Fruit fly (Drosophila melanogaster) S2 (cell line): ENCODE measurements around the gene cac.
A peak's percentile ranks its signal among the peaks of the same experiment; 100 is the strongest.

Experiments
- CG8478 ChIP-seq: fragments of >200 bp; optimal IDR thresholded peaks from 2 replicates; lab custom pipeline; 2018
- CTCF ChIP-seq, 2 experiments: fragments of >200 bp; optimal IDR thresholded peaks; 2 replicates each; lab custom pipeline; 2018

The cac gene

dm6 chrX:11984987-11985386 lies at the start of gene cac:
Gene cac (minus strand): TSS chrX:11985087.
- TF ChIP-seq CTCF (optimal IDR thresholded peaks at IDR 0.05; lab: Kevin White, UChicago) (no peak), CG8478 (lab: Kevin White, UChicago) (no peak)

DNA sequence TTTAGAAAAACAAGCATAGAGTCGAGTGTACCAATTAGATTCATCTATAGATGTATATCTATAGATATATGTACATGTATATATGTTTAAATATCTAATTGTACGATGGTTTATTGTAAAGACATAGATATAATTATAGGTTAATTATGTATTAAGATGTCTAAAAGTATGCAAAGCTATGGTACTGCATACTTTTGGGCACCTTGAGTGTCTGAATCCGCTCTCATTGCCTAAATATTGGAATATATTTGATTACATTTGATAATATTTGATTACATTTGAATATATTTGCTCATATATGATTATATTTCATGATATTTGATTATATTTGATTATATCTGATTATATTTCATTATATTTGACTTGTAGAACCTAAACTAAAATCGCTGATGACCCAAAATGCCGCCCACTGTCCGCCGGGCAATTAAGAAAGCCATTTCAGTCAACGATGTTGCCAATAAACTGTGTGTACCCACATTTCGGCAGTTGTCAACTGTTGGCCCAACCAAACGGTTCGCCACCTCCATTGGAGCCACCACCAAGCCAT lies 47.3 kb upstream of the cac start, which contains the start of gene Cyp318a1:
Gene Cyp318a1, plus strand, starts transcription at position 497 of the 547 bp plus-strand sequence.
- TF ChIP-seq CTCF (optimal IDR thresholded peaks at IDR 0.05; lab: Kevin White, UChicago): no peak
- TF ChIP-seq CG8478 (lab: Kevin White, UChicago): no peak

- TF ChIP-seq CTCF (optimal IDR thresholded peaks at IDR 0.05; lab: Kevin White, UChicago): no peak
- no peak for TF ChIP-seq CG8478 (lab: Kevin White, UChicago)
Observed at dm6 chrX:12031400-12031799, 46.5 kb upstream of the cac start, which contains the start of gene Cyp311a1. Gene Cyp311a1 (minus strand): TSS chrX:12031465.

- TF ChIP-seq CTCF (optimal IDR thresholded peaks at IDR 0.05; lab: Kevin White, UChicago) (peak in 1 of 2 experiments; percentile 31), CG8478 (lab: Kevin White, UChicago) (no peak)
Observed at dm6 chrX:12028825-12029514, 44.1 kb upstream of the cac start, which contains the start of gene Usp7. Gene Usp7 (minus strand): TSS chrX:12029032.

DNA sequence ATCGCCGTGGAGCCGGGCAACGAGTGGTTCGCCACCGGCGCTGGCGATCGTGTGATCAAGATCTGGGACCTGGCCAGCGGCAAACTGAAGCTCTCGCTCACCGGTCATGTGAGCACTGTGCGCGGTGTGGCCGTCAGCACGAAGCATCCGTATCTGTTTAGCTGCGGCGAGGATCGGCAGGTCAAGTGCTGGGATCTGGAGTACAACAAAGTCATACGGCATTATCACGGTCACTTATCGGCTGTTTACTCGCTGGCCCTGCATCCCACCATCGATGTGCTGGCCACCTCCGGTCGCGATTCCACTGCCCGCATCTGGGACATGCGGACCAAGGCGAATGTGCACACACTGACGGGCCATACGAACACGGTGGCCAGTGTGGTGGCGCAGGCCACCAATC lies 36.9 kb upstream of the cac start:
- TF ChIP-seq CTCF (optimal IDR thresholded peaks at IDR 0.05; lab: Kevin White, UChicago) (no peak), CG8478 (lab: Kevin White, UChicago) (no peak)

DNA sequence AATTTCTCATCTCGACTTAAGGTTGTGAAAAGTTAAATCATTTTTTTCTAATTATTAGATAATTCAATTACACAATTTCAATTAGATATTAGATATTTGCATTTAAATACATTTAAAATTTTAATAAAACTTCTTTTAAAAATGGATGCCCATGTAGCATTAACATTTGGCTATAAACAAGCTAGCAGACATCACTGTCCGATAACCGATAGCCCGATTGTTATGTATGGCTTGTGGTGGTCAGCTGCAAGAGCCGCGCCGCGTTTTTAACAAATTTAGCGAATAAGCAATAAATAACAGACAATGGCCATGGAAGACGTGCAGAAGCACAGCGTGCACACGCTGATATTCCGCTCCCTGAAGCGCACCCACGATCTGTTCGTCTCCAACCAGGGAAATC lies 36.0 kb upstream of the cac start, which contains the start of gene Tango4:
Gene Tango4, plus strand, starts transcription at position 212 of the 400 bp plus-strand sequence.
- no peak for TF ChIP-seq CG8478 (lab: Kevin White, UChicago)
- no peak for TF ChIP-seq CTCF (optimal IDR thresholded peaks at IDR 0.05; lab: Kevin White, UChicago)

dm6 chrX:12018440-12019101 lies 33.7 kb upstream of the cac start, which contains the start of gene Lsm12a:
Gene Lsm12a (plus strand): TSS chrX:12018640.
- TF ChIP-seq CG8478 (lab: Kevin White, UChicago) (no peak), CTCF (optimal IDR thresholded peaks at IDR 0.05; lab: Kevin White, UChicago) (peak in 1 of 2 experiments; percentile 40)

- no peak for TF ChIP-seq CG8478 (lab: Kevin White, UChicago)
- TF ChIP-seq CTCF (optimal IDR thresholded peaks at IDR 0.05; lab: Kevin White, UChicago): no peak
Observed at dm6 chrX:12017815-12018439, 33.0 kb upstream of the cac start, which contains the start of gene Chrac-16. Gene Chrac-16 (minus strand): TSS chrX:12017961.

dm6 chrX:12014800-12015389 lies 30.0 kb upstream of the cac start:
- no peak for TF ChIP-seq CTCF (optimal IDR thresholded peaks at IDR 0.05; lab: Kevin White, UChicago)
- TF ChIP-seq CG8478 (lab: Kevin White, UChicago): no peak

- TF ChIP-seq CG8478 (lab: Kevin White, UChicago) (no peak), CTCF (optimal IDR thresholded peaks at IDR 0.05; lab: Kevin White, UChicago) (no peak)
Observed at dm6 chrX:12014131-12014530, 29.2 kb upstream of the cac start.

dm6 chrX:12013098-12013493 lies 28.2 kb upstream of the cac start:
- TF ChIP-seq CG8478 (lab: Kevin White, UChicago): no peak
- TF ChIP-seq CTCF (optimal IDR thresholded peaks at IDR 0.05; lab: Kevin White, UChicago): no peak

dm6 chrX:12012149-12013097 lies 27.5 kb upstream of the cac start, which contains the start of the genes CG1492 and regucalcin:
Gene CG1492 (minus strand): TSS chrX:12012211.
Gene regucalcin (plus strand): TSS chrX:12012377.
- TF ChIP-seq CTCF (optimal IDR thresholded peaks at IDR 0.05; lab: Kevin White, UChicago) (peak; percentile 50 to 54), CG8478 (lab: Kevin White, UChicago) (no peak)

dm6 chrX:12007593-12007992 lies 22.7 kb upstream of the cac start:
- TF ChIP-seq CG8478 (lab: Kevin White, UChicago) (no peak), CTCF (optimal IDR thresholded peaks at IDR 0.05; lab: Kevin White, UChicago) (no peak)
